Fruit fly (Drosophila melanogaster) whole organism: ENCODE data around the gene CG12541.

Experiments used
- CG8478 ChIP-seq: fragments of >200 bp; optimal IDR thresholded peaks from 2 replicates; lab custom pipeline; 2018; ENCODE audit warnings: inconsistent platforms
- Dll ChIP-seq: fragments of >200 bp; optimal IDR thresholded peaks from 2 replicates; lab custom pipeline; 2017
- EcR ChIP-seq, 2 experiments: fragments of >200 bp; optimal IDR thresholded peaks; 2 replicates each; lab custom pipeline; 2017; ENCODE audit warnings: missing biosample characterization in 2 of 2, missing genetic modification characterization in 2 of 2, missing genetic modification reagents in 2 of 2
- pan ChIP-seq: fragments of >200 bp; optimal IDR thresholded peaks from 2 replicates; lab custom pipeline; 2017
- psq ChIP-seq: fragments of >200 bp; optimal IDR thresholded peaks from 2 replicates; lab custom pipeline; 2017
- usp ChIP-seq: fragments of >200 bp; optimal IDR thresholded peaks from 2 replicates; lab custom pipeline; 2017; ENCODE audit warnings: missing biosample characterization, missing genetic modification characterization, mixed read lengths

DNA sequence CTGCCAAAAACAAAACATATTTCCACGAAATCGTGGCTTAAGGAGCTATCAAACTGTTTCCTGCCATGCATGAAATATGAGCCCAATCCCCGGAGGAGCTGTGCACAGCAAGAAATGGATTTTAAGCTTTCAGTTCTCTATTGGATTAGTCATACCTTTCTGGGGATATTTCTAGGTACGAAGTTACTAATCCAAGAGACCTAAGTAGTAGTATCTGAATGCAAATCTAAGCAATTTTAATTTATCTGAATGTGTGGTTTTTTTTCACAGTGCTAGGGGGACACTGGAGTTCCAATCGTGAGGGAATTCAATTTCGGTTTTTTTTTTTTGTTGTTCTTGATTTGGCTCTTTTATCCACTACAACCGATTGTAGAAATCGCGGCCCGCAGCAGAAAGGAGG, 89.5 kb downstream of the CG12541 start:
- TF ChIP-seq usp (GFP tag; lab: Kevin White, UChicago): no peak
- no peak for TF ChIP-seq pan
- TF ChIP-seq EcR (GFP tag; optimal IDR thresholded peaks at IDR 0.05; lab: Kevin White, UChicago): no peak
- no peak for TF ChIP-seq CG8478 (lab: Kevin White, UChicago)
- no peak for TF ChIP-seq psq (lab: Kevin White, UChicago)
- TF ChIP-seq Dll: no peak
